Fruit fly (Drosophila melanogaster): Measurements from ENCODE around the gene CG14275.

CG14275 gene

dm6 chr2L:8319858-8320525, 7.3 kb upstream of the CG14275 start, which contains the start of the genes mtsh and strat (continued):
- TF ChIP-seq PHDP (tag; optimal IDR thresholded peaks at IDR 0.05) (peak; percentile 49), sim (GFP tag; IDR thresholded peaks at IDR 0.05) (peak; percentile 46; the same call in 1 of the 2 replicates), tup (GFP tag; optimal IDR thresholded peaks at IDR 0.05) (no peak), sc (optimal IDR thresholded peaks at IDR 0.05) (no peak), sc (GFP tag; optimal IDR thresholded peaks at IDR 0.05) (no peak), CG3838 (GFP tag; optimal IDR thresholded peaks at IDR 0.05) (no peak), sr (GFP tag; IDR thresholded peaks at IDR 0.05) (peak; percentile 47; the same call in 1 of the 3 replicates), B-H1 (GFP tag; IDR thresholded peaks at IDR 0.05) (peak; percentile 16; the same call in 1 of the 3 replicates), Optix (GFP tag; IDR thresholded peaks at IDR 0.05) (no peak), CG3995 (GFP tag; optimal IDR thresholded peaks at IDR 0.05) (peak; percentile 26), Ada2b (GFP tag; IDR thresholded peaks at IDR 0.05) (peak; percentile 16; the same call in 1 of the 2 replicates), cas (GFP tag; IDR thresholded peaks at IDR 0.05) (no peak), Atf6 (GFP tag; IDR thresholded peaks at IDR 0.05) (peak; percentile 57; the same call in 1 of the 2 replicates), CG4282 (GFP tag; optimal IDR thresholded peaks at IDR 0.05) (no peak), CkIIα-i1 (GFP tag; IDR thresholded peaks at IDR 0.05) (no peak), tna (GFP tag; IDR thresholded peaks at IDR 0.05; ENCODE audit: partially characterized antibody) (peak; percentile 7; the same call in 1 of the 2 replicates), CG3065 (GFP tag; optimal IDR thresholded peaks at IDR 0.05) (peak; percentile 28), knrl (GFP tag; IDR thresholded peaks at IDR 0.05; ENCODE audit: partially characterized antibody) (peak; percentile 48; the same call in 2 of the 3 replicates), Neu2 (GFP tag; optimal IDR thresholded peaks at IDR 0.05; ENCODE audit: borderline replicate concordance) (no peak), gt (GFP tag; IDR thresholded peaks at IDR 0.05) (no peak), Six4 (GFP tag; optimal IDR thresholded peaks at IDR 0.05) (peak; percentile 59), CG32532 (GFP tag; IDR thresholded peaks at IDR 0.05) (peak; percentile 52), Blimp-1 (GFP tag; optimal IDR thresholded peaks at IDR 0.05) (peak; percentile 30), Ets97D (GFP tag; optimal IDR thresholded peaks at IDR 0.05) (peak; percentile 98), D19B (GFP tag; optimal IDR thresholded peaks at IDR 0.05) (peak; percentile 45), gcm2 (GFP tag; optimal IDR thresholded peaks at IDR 0.05) (no peak), chinmo (GFP tag; IDR thresholded peaks at IDR 0.05; ENCODE audit: partially characterized antibody) (peak; percentile 88; the same call in 3 of the 4 replicates), Xbp1 (GFP tag; optimal IDR thresholded peaks at IDR 0.05) (peak; percentile 66), Atf3 (GFP tag; optimal IDR thresholded peaks at IDR 0.05) (no peak), CG10543 (GFP tag; optimal IDR thresholded peaks at IDR 0.05) (peak; percentile 2), gcm (GFP tag; optimal IDR thresholded peaks at IDR 0.05) (peak; percentile 40), CG34224 (GFP tag; IDR thresholded peaks at IDR 0.05; ENCODE audit: partially characterized antibody) (peak; percentile 59), CG9437 (GFP tag; optimal IDR thresholded peaks at IDR 0.05) (peak; percentile 61), CG17361 (GFP tag; IDR thresholded peaks at IDR 0.05) (peak; percentile 73), CG8924 (tag; optimal IDR thresholded peaks at IDR 0.05) (peak; percentile 16), CG4707 (GFP tag; optimal IDR thresholded peaks at IDR 0.05) (peak; percentile 49), Med (GFP tag) (peak; percentile 95), Bdp1 (GFP tag; optimal IDR thresholded peaks at IDR 0.05) (no peak), gce (GFP tag; IDR thresholded peaks at IDR 0.05) (0 out of 3 replicates have a peak, but pooled peaks have one; percentile 35), CG14860 (GFP tag; IDR thresholded peaks at IDR 0.05; ENCODE audit: partially characterized antibody) (peak; percentile 61; the same call in 2 of the 3 replicates), crc (GFP tag; optimal IDR thresholded peaks at IDR 0.05) (no peak), Sin3A (optimal IDR thresholded peaks at IDR 0.05) (peak; percentile 50), HLH4C (GFP tag; IDR thresholded peaks at IDR 0.05; ENCODE audit: partially characterized antibody) (peak; percentile 74), sqz (GFP tag; optimal IDR thresholded peaks at IDR 0.05) (peak; percentile 55), CG8359 (GFP tag; optimal IDR thresholded peaks at IDR 0.05; ENCODE audit: borderline replicate concordance) (peak; percentile 22), rib (GFP tag; IDR thresholded peaks at IDR 0.05) (no peak), fru (optimal IDR thresholded peaks at IDR 0.05) (no peak), pita (GFP tag; optimal IDR thresholded peaks at IDR 0.05) (no peak), CG12219 (GFP tag; optimal IDR thresholded peaks at IDR 0.05) (peak; percentile 52), tgo (GFP tag; IDR thresholded peaks at IDR 0.05) (peak; percentile 41; the same call in 2 of the 3 replicates)

Measured in whole organism, embryonic.